Worm (Caenorhabditis elegans) whole organism, L2 larva: Measurements from ENCODE around the gene mca-3.

Experiments
- C34F6.9 ChIP-seq: fragments of 150-350 bp; optimal IDR thresholded peaks from 2 replicates; lab custom pipeline; 2014; ENCODE audit warnings: missing biosample characterization, missing genetic modification characterization
- R02D3.7 ChIP-seq: fragments of 150-350 bp; optimal IDR thresholded peaks from 2 replicates; lab custom pipeline; 2014; ENCODE audit warnings: missing biosample characterization, missing genetic modification characterization
- Y55F3AM.14 ChIP-seq: fragments of 200-800 bp; sonication (Bioruptor generic); optimal IDR thresholded peaks from 2 replicates; lab custom pipeline; 2018; ENCODE audit warnings: mild to moderate bottlenecking, missing genetic modification characterization, missing compliant biosample characterization
- alr-1 ChIP-seq: fragments of 150-350 bp; optimal IDR thresholded peaks from 2 replicates; lab custom pipeline; 2014; ENCODE audit warnings: missing biosample characterization, missing genetic modification characterization
- aly-2 ChIP-seq: fragments of 150-350 bp; optimal IDR thresholded peaks from 2 replicates; lab custom pipeline; 2014; ENCODE audit warnings: missing biosample characterization, missing genetic modification characterization
- ama-1 ChIP-seq: fragments of 150-350 bp; optimal IDR thresholded peaks from 2 replicates; lab custom pipeline; 2018; ENCODE audit warnings: inconsistent platforms
- blmp-1 ChIP-seq: sonication (generic microtip); optimal IDR thresholded peaks from 2 replicates; lab custom pipeline; 2017; ENCODE audit warnings: missing genetic modification characterization, mild to moderate bottlenecking, missing compliant biosample characterization, antibody characterized with exemption, moderate library complexity; ENCODE audit not compliant: insufficient read depth
- ceh-82 ChIP-seq: fragments of 150-350 bp; optimal IDR thresholded peaks from 2 replicates; lab custom pipeline; 2014; ENCODE audit warnings: missing biosample characterization, missing genetic modification characterization
- dmd-4 ChIP-seq: sonication (generic microtip); optimal IDR thresholded peaks from 2 replicates; lab custom pipeline; 2017; ENCODE audit warnings: missing biosample characterization, missing genetic modification characterization
- gmeb-1 ChIP-seq: fragments of 150-350 bp; optimal IDR thresholded peaks from 2 replicates; lab custom pipeline; 2014; ENCODE audit warnings: missing biosample characterization, missing genetic modification characterization
- lin-13 ChIP-seq: fragments of 150-350 bp; optimal IDR thresholded peaks from 2 replicates; lab custom pipeline; 2014; ENCODE audit warnings: missing biosample characterization, missing genetic modification reagents, missing genetic modification characterization
- lin-39 ChIP-seq: fragments of 150-350 bp; optimal IDR thresholded peaks from 2 replicates; lab custom pipeline; 2014; ENCODE audit warnings: missing biosample characterization, missing genetic modification reagents, missing genetic modification characterization
- lsy-2 ChIP-seq, 2 experiments: fragments of 150-350 bp in 1 of 2; sonication (generic microtip) in 1 of 2; optimal IDR thresholded peaks; 2 replicates each; lab custom pipeline; 2014 to 2017; ENCODE audit warnings: missing biosample characterization in 2 of 2, missing genetic modification characterization in 2 of 2
- mab-5 ChIP-seq: fragments of 150-350 bp; optimal IDR thresholded peaks from 2 replicates; lab custom pipeline; 2014; ENCODE audit warnings: missing biosample characterization, missing genetic modification characterization
- nhr-11 ChIP-seq: fragments of 150-350 bp; optimal IDR thresholded peaks from 2 replicates; lab custom pipeline; 2014; ENCODE audit warnings: missing biosample characterization, missing genetic modification characterization
- nhr-12 ChIP-seq: fragments of 150-350 bp; optimal IDR thresholded peaks from 2 replicates; lab custom pipeline; 2014; ENCODE audit warnings: missing biosample characterization, missing genetic modification characterization
- nhr-129 ChIP-seq: fragments of 150-350 bp; optimal IDR thresholded peaks from 2 replicates; lab custom pipeline; 2014; ENCODE audit warnings: missing biosample characterization, missing genetic modification characterization
- nhr-25 ChIP-seq: fragments of 150-350 bp; sonication (generic microtip); optimal IDR thresholded peaks from 3 replicates; lab custom pipeline; 2014; ENCODE audit warnings: missing biosample characterization, missing genetic modification characterization
- nhr-77 ChIP-seq: fragments of 150-350 bp; optimal IDR thresholded peaks from 2 replicates; lab custom pipeline; 2014; ENCODE audit warnings: missing biosample characterization, missing genetic modification characterization
- skn-1 ChIP-seq: sonication (generic microtip); optimal IDR thresholded peaks from 2 replicates; lab custom pipeline; 2017; ENCODE audit warnings: missing biosample characterization, missing genetic modification characterization
- sma-3 ChIP-seq: sonication (generic microtip); optimal IDR thresholded peaks from 2 replicates; lab custom pipeline; 2016; ENCODE audit warnings: missing genetic modification reagents, missing genetic modification characterization, missing compliant biosample characterization
- unc-39 ChIP-seq: fragments of 150-350 bp; optimal IDR thresholded peaks from 2 replicates; lab custom pipeline; 2014; ENCODE audit warnings: missing biosample characterization, missing genetic modification characterization
- unc-55 ChIP-seq: fragments of 150-350 bp; sonication (generic microtip); optimal IDR thresholded peaks from 3 replicates; lab custom pipeline; 2014; ENCODE audit warnings: missing biosample characterization, missing genetic modification reagents, missing genetic modification characterization
- zag-1 ChIP-seq: fragments of 150-350 bp; optimal IDR thresholded peaks from 2 replicates; lab custom pipeline; 2014; ENCODE audit warnings: missing biosample characterization, missing genetic modification characterization
- ztf-11 ChIP-seq: sonication (generic microtip); optimal IDR thresholded peaks from 2 replicates; lab custom pipeline; 2017; ENCODE audit warnings: missing biosample characterization, missing genetic modification characterization

Gene mca-3

DNA sequence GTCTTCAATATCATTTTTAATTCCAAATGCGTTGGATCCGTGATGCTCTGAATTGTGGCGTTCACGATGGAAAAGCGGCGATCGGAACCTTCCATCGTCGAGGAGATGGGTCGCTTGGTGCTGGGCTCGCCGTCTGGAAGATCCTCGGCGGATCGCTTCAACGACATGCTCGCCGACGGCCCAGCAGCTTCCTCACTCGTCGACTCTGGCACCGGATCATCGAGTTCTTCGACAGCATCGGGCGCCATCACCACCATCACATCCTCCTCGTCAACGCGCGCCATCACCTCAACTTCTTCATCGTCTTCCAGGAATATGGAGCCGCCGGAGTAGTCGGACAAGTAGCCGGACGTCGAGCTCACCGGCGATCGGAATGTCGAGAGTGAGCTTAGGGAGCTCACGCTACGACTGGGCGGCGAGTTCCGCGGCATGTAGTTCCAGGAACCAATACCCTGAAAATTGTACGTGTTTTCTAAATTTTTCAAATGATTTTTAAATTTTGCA, 70.0 kb downstream of the mca-3 start, which contains the start of gene Y67D8C.6:
Y67D8C.6 (minus strand) TSS at position 454 of the 504 bp plus-strand sequence.
- TF ChIP-seq nhr-25 (tag; lab: Kevin White, UChicago) (no peak), blmp-1 (tag; lab: Kevin White, UChicago) (no peak), aly-2 (no peak), lin-13 (GFP tag; lab: Kevin White, UChicago) (no peak), ztf-11 (tag; lab: Kevin White, UChicago) (no peak), nhr-129 (tag; lab: Kevin White, UChicago) (no peak), lin-39 (tag; lab: Kevin White, UChicago) (no peak), skn-1 (tag; lab: Kevin White, UChicago) (no peak), nhr-77 (tag; lab: Kevin White, UChicago) (no peak), zag-1 (tag; lab: Kevin White, UChicago) (no peak), R02D3.7 (tag; lab: Kevin White, UChicago) (no peak), nhr-11 (no peak), Y55F3AM.14 (GFP tag; lab: Kevin White, UChicago) (no peak)
- TF ChIP-seq, all 48 proteins: peak for 0

DNA sequence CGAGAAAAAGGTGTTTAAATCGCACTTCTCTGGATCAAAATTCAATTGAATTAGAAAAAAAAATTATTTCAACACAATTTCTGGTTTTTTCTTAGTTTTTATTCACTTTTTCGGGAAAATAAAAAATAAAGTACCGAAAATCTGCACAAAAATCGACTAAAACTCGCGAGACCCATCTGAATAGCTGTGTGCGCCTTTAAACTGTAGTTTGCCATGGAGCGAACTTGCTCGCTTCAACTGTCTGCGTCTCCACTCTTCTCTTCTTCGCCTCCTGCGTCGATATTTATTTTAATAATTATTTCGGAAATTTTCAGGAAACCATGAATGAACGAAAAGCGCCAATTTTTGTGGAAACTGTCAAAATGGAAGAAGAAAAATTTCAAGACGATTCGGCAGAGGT, 77.1 kb downstream of the mca-3 start:
- no peak for TF ChIP-seq gmeb-1 (tag; lab: Kevin White, UChicago)
- TF ChIP-seq alr-1 (tag; lab: Kevin White, UChicago) = no peak
- TF ChIP-seq nhr-25 (tag; lab: Kevin White, UChicago) = no peak
- no peak for TF ChIP-seq nhr-12 (tag; lab: Kevin White, UChicago)
- TF ChIP-seq unc-39 (tag; lab: Kevin White, UChicago) = no peak
- TF ChIP-seq sma-3 (GFP tag; lab: Kevin White, UChicago) = no peak
- no peak for TF ChIP-seq aly-2
- TF ChIP-seq ceh-82 (tag; lab: Kevin White, UChicago) = no peak
- no peak for TF ChIP-seq ama-1 (lab: Kevin White, UChicago)

DNA sequence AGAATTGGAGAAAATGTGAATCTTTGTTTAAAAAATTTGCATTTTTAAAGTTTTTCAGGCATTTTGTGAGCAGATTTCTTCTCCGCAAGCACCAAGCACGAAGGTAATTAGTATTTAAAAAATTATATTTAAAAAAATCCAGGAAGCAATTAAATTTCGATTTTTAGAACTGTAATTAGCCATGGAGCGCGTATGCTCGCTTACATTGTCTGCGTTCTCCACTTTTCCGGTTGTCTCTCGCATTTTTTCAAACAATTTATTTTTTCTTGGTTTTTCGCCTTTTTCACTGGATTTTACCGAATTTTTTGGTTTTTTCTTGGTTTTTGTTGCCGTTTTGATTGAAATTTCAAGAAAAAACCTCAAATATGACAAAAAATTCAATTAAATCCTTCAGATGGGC, 77.6 kb downstream of the mca-3 start:
- peak; percentile 28 for TF ChIP-seq lin-13 (GFP tag; lab: Kevin White, UChicago)
- TF ChIP-seq C34F6.9 = peak; percentile 30
- no peak for TF ChIP-seq lin-39 (tag; lab: Kevin White, UChicago)
- peak in 1 of 2 experiments; percentile 69 for TF ChIP-seq lsy-2 (tag; optimal IDR thresholded peaks at IDR 0.05; lab: Kevin White, UChicago)
- TF ChIP-seq unc-55 (GFP tag; lab: Kevin White, UChicago) = peak; percentile 43
- TF ChIP-seq, all 48 proteins: peak for 4

DNA sequence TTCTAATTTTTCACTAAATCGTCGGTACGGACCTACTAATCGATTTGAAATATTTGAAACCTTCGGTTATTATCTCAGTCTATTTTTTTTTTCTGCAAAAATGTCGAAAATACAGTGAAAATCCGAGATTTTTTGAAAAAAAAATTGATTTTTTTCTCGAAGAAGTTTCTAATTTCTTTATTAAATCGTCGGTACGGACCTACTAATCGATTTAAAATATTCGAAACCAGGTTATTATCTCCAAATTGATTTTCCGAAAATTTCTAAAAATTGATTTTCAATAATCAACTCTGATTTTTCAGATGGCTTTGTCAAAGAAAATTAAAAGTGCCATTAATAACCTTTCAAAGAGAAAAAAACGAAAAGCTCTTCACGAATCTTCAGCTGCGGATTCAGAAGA, 79.5 kb downstream of the mca-3 start, which contains the start of gene ivph-3:
ivph-3 (plus strand) TSS at position 301 of the 400 bp plus-strand sequence.
- TF ChIP-seq alr-1 (tag; lab: Kevin White, UChicago) = no peak
- TF ChIP-seq dmd-4 = no peak
- no peak for TF ChIP-seq mab-5 (tag; lab: Kevin White, UChicago)
- TF ChIP-seq Y55F3AM.14 (GFP tag; lab: Kevin White, UChicago) = no peak
